Fruit fly (Drosophila melanogaster) whole organism, prepupa: Measurements from ENCODE around the gene Ca-beta.

Experiments used
- Blimp-1 ChIP-seq: fragments of 200-800 bp; sonication (Bioruptor generic); optimal IDR thresholded peaks from 3 replicates; lab custom pipeline; 2017; ENCODE audit warnings: missing biosample characterization, missing genetic modification characterization, mild to moderate bottlenecking, moderate library complexity, missing genetic modification reagents
- CG10631 ChIP-seq: fragments of 200-800 bp; sonication (Bioruptor generic); optimal IDR thresholded peaks from 2 replicates; lab custom pipeline; 2016; ENCODE audit warnings: missing biosample characterization, missing genetic modification characterization
- CG10669 ChIP-seq: fragments of 200-800 bp; sonication (Bioruptor generic); optimal IDR thresholded peaks from 3 replicates; lab custom pipeline; 2018; ENCODE audit warnings: missing biosample characterization, mild to moderate bottlenecking, missing genetic modification characterization, moderate library complexity
- CG11294 ChIP-seq: fragments of 200-800 bp; sonication (Bioruptor generic); IDR thresholded peaks from 2 replicates; pipeline ENCODE4 v1.3.6; 2022; ENCODE audit warnings: missing biosample characterization, missing genetic modification characterization
- CG11762 ChIP-seq: fragments of 200-800 bp; sonication (Bioruptor generic); optimal IDR thresholded peaks from 3 replicates; lab custom pipeline; 2016; ENCODE audit warnings: missing biosample characterization, missing genetic modification characterization; ENCODE audit not compliant: insufficient read depth
- CG11902 ChIP-seq: fragments of 200-800 bp; sonication (Bioruptor generic); optimal IDR thresholded peaks from 3 replicates; lab custom pipeline; 2016; ENCODE audit warnings: missing biosample characterization, missing genetic modification characterization
- CG15336 ChIP-seq: fragments of 200-800 bp; sonication (Bioruptor generic); IDR thresholded peaks from 2 replicates; pipeline ENCODE4 v1.3.6; 2022; ENCODE audit warnings: missing biosample characterization, missing genetic modification characterization
- CG1621 ChIP-seq: fragments of 200-800 bp; sonication (Bioruptor generic); optimal IDR thresholded peaks from 3 replicates; lab custom pipeline; 2018; ENCODE audit warnings: missing biosample characterization, mild to moderate bottlenecking, missing genetic modification characterization
- CG16779 ChIP-seq: fragments of 200-800 bp; sonication (Bioruptor generic); optimal IDR thresholded peaks from 3 replicates; lab custom pipeline; 2017; ENCODE audit warnings: missing biosample characterization, mild to moderate bottlenecking, missing genetic modification characterization
- CG34406 ChIP-seq: fragments of 200-800 bp; sonication (Bioruptor generic); optimal IDR thresholded peaks from 3 replicates; lab custom pipeline; 2016; ENCODE audit warnings: missing biosample characterization, missing genetic modification characterization
- CG3919 ChIP-seq: fragments of 200-800 bp; sonication (Bioruptor generic); optimal IDR thresholded peaks from 3 replicates; lab custom pipeline; 2016; ENCODE audit warnings: missing biosample characterization, missing genetic modification characterization
- CG4318 ChIP-seq: fragments of 200-800 bp; sonication (Bioruptor generic); optimal IDR thresholded peaks from 3 replicates; lab custom pipeline; 2017; ENCODE audit warnings: missing biosample characterization, mild to moderate bottlenecking, missing genetic modification characterization
- CG6276 ChIP-seq: fragments of 200-800 bp; sonication (Bioruptor generic); optimal IDR thresholded peaks from 2 replicates; lab custom pipeline; 2017; ENCODE audit warnings: missing biosample characterization, mild to moderate bottlenecking, missing genetic modification characterization
- CG6792 ChIP-seq: fragments of 200-800 bp; sonication (Bioruptor generic); optimal IDR thresholded peaks from 3 replicates; lab custom pipeline; 2016; ENCODE audit warnings: missing biosample characterization, missing genetic modification characterization
- CG6808 ChIP-seq: fragments of 200-800 bp; sonication (Bioruptor generic); optimal IDR thresholded peaks from 3 replicates; lab custom pipeline; 2017; ENCODE audit warnings: missing biosample characterization, missing genetic modification characterization, mild to moderate bottlenecking, moderate library complexity, missing genetic modification reagents
- CG6854 ChIP-seq: fragments of 200-800 bp; sonication (Bioruptor generic); optimal IDR thresholded peaks from 2 replicates; lab custom pipeline; 2017; ENCODE audit warnings: missing biosample characterization, mild to moderate bottlenecking, missing genetic modification characterization
- CG7368 ChIP-seq: fragments of 200-800 bp; sonication (Bioruptor generic); optimal IDR thresholded peaks from 3 replicates; lab custom pipeline; 2016; ENCODE audit warnings: missing biosample characterization, missing genetic modification characterization
- CG8119 ChIP-seq: fragments of 200-800 bp; sonication (Bioruptor generic); IDR thresholded peaks from 3 replicates; pipeline ENCODE4 v1.3.6; 2022; ENCODE audit warnings: missing biosample characterization, missing genetic modification characterization
- CG8319 ChIP-seq: fragments of 200-800 bp; sonication (Bioruptor generic); optimal IDR thresholded peaks from 3 replicates; lab custom pipeline; 2016; ENCODE audit warnings: missing biosample characterization, missing genetic modification characterization
- CG8632 ChIP-seq: fragments of 200-800 bp; sonication (Bioruptor generic); optimal IDR thresholded peaks from 3 replicates; lab custom pipeline; 2016; ENCODE audit warnings: missing biosample characterization, missing genetic modification characterization
- CG9139 ChIP-seq: fragments of 200-800 bp; sonication (Bioruptor generic); optimal IDR thresholded peaks from 3 replicates; lab custom pipeline; 2017; ENCODE audit warnings: missing biosample characterization, mild to moderate bottlenecking, missing genetic modification characterization
- Eip75B ChIP-seq: fragments of 200-800 bp; sonication (Bioruptor generic); optimal IDR thresholded peaks from 3 replicates; lab custom pipeline; 2016; ENCODE audit warnings: missing biosample characterization, missing genetic modification characterization
- Eip78C ChIP-seq: fragments of 200-800 bp; sonication (Bioruptor generic); peaks from one replicate; lab custom pipeline; 2016; ENCODE audit warnings: missing biosample characterization, missing genetic modification characterization
- Eip93F ChIP-seq: fragments of 200-800 bp; sonication (Bioruptor generic); optimal IDR thresholded peaks from 2 replicates; lab custom pipeline; 2016; ENCODE audit warnings: missing biosample characterization, mild to moderate bottlenecking, missing genetic modification characterization
- Ets96B ChIP-seq: fragments of 200-800 bp; optimal IDR thresholded peaks from 2 replicates; lab custom pipeline; 2019; ENCODE audit warnings: missing biosample characterization, mild to moderate bottlenecking, missing genetic modification characterization, moderate library complexity
- Hr38 ChIP-seq: sonication (Bioruptor generic); optimal IDR thresholded peaks from 2 replicates; lab custom pipeline; 2016; ENCODE audit warnings: missing biosample characterization, missing genetic modification characterization
- Lpt ChIP-seq: fragments of 200-800 bp; sonication (Bioruptor generic); optimal IDR thresholded peaks from 3 replicates; lab custom pipeline; 2016; ENCODE audit warnings: missing biosample characterization, missing genetic modification characterization
- Sox102F ChIP-seq: fragments of 200-800 bp; sonication (Bioruptor generic); optimal IDR thresholded peaks from 2 replicates; lab custom pipeline; 2016; ENCODE audit warnings: missing biosample characterization, mild to moderate bottlenecking, missing genetic modification characterization
- Sox14 ChIP-seq: fragments of 200-800 bp; sonication (Bioruptor generic); optimal IDR thresholded peaks from 3 replicates; lab custom pipeline; 2016; ENCODE audit warnings: missing biosample characterization, missing genetic modification characterization
- Sox15 ChIP-seq: fragments of 200-800 bp; sonication (Bioruptor generic); optimal IDR thresholded peaks from 3 replicates; lab custom pipeline; 2016; ENCODE audit warnings: missing biosample characterization, missing genetic modification characterization
- acj6 ChIP-seq: fragments of 200-800 bp; sonication (Bioruptor generic); optimal IDR thresholded peaks from 3 replicates; lab custom pipeline; 2016; ENCODE audit warnings: missing biosample characterization, missing genetic modification characterization
- dsx ChIP-seq: fragments of 200-800 bp; optimal IDR thresholded peaks from 3 replicates; lab custom pipeline; 2019; ENCODE audit warnings: missing biosample characterization, mild to moderate bottlenecking, missing genetic modification characterization, moderate library complexity; ENCODE audit not compliant: poor library complexity, severe bottlenecking
- eg ChIP-seq: fragments of 200-800 bp; sonication (Bioruptor generic); IDR thresholded peaks from 3 replicates; pipeline ENCODE4 v1.3.6; 2022; ENCODE audit warnings: missing biosample characterization, missing genetic modification characterization
- esn ChIP-seq: fragments of 200-800 bp; sonication (Bioruptor generic); optimal IDR thresholded peaks from 2 replicates; lab custom pipeline; 2016; ENCODE audit warnings: missing biosample characterization, mild to moderate bottlenecking, missing genetic modification characterization, moderate library complexity
- fd85E ChIP-seq: fragments of 200-800 bp; sonication (Bioruptor generic); optimal IDR thresholded peaks from 3 replicates; lab custom pipeline; 2016; ENCODE audit warnings: missing biosample characterization, missing genetic modification characterization
- fkh ChIP-seq: fragments of 200-800 bp; sonication (Bioruptor generic); optimal IDR thresholded peaks from 3 replicates; lab custom pipeline; 2017; ENCODE audit warnings: missing biosample characterization, mild to moderate bottlenecking, missing genetic modification characterization, moderate library complexity
- lz ChIP-seq: fragments of 200-800 bp; sonication (Bioruptor generic); optimal IDR thresholded peaks from 3 replicates; lab custom pipeline; 2016; ENCODE audit warnings: missing biosample characterization, missing genetic modification characterization
- net ChIP-seq: fragments of 200-800 bp; sonication (Bioruptor generic); optimal IDR thresholded peaks from 3 replicates; lab custom pipeline; 2016; ENCODE audit warnings: missing biosample characterization, missing genetic modification characterization
- pdm3 ChIP-seq: fragments of 200-800 bp; sonication (Bioruptor generic); optimal IDR thresholded peaks from 3 replicates; lab custom pipeline; 2016; ENCODE audit warnings: missing biosample characterization, missing genetic modification characterization
- spab ChIP-seq: fragments of 200-800 bp; sonication (Bioruptor generic); optimal IDR thresholded peaks from 2 replicates; lab custom pipeline; 2017; ENCODE audit warnings: missing biosample characterization, mild to moderate bottlenecking, missing genetic modification characterization, missing genetic modification reagents
- ss ChIP-seq, 2 experiments: fragments of 200-800 bp; sonication (Bioruptor generic); optimal IDR thresholded peaks; 2 replicates in 1 of 2; 3 replicates in 1 of 2; lab custom pipeline; 2017 to 2018; ENCODE audit warnings: mild to moderate bottlenecking in 2 of 2, missing biosample characterization in 2 of 2, missing genetic modification characterization in 2 of 2, moderate library complexity in 1 of 2
- svp ChIP-seq: fragments of 200-800 bp; sonication (Bioruptor generic); peaks from one replicate; lab custom pipeline; 2016; ENCODE audit warnings: missing biosample characterization, missing genetic modification characterization
- topi ChIP-seq: fragments of 200-800 bp; sonication (Bioruptor generic); optimal IDR thresholded peaks from 3 replicates; lab custom pipeline; 2016; ENCODE audit warnings: missing biosample characterization, missing genetic modification characterization
- vri ChIP-seq: fragments of 200-800 bp; sonication (Bioruptor generic); optimal IDR thresholded peaks from 3 replicates; lab custom pipeline; 2016; ENCODE audit warnings: missing biosample characterization, mild to moderate bottlenecking, missing genetic modification characterization

Gene Ca-beta

DNA sequence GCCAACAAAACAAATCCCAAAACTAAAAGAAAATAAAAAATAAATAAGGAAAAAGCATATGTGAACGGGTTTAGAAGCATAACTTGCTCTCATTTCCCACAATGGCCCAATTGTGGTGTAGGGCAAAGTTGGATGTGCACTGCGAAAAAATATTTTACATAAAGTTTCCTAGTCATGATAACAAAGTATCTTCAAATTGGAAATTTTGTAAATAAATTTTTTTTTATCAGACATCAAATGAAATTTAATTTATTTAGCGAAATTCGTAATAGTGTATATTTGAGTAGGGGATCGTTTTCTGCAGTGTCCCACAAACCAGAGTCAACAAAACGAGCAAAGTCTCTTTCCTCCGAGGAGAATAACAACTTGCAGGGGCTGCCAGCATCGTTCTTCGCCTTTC lies 19.2 kb downstream of the Ca-beta start (continued):
- TF ChIP-seq CG10669 (peak; percentile 86), CG10631 (GFP tag; lab: Kevin White, UChicago) (peak; percentile 90), pdm3 (GFP tag; lab: Kevin White, UChicago) (peak; percentile 86), acj6 (GFP tag; lab: Kevin White, UChicago) (peak; percentile 87), CG8319 (GFP tag; lab: Kevin White, UChicago) (peak; percentile 72), CG11902 (GFP tag; lab: Kevin White, UChicago) (peak; percentile 54), CG11762 (GFP tag; lab: Kevin White, UChicago) (peak; percentile 83), fd85E (GFP tag; lab: Kevin White, UChicago) (peak; percentile 55)

dm6 chr2L:11182610-11183243 lies 20.6 kb downstream of the Ca-beta start:
- TF ChIP-seq CG10669: no peak
- no peak for TF ChIP-seq CG16779 (tag; lab: Kevin White, UChicago)
- no peak for TF ChIP-seq ss (GFP tag; optimal IDR thresholded peaks at IDR 0.05; lab: Kevin White, UChicago)
- TF ChIP-seq CG6792: no peak
- TF ChIP-seq fkh: no peak
- no peak for TF ChIP-seq CG34406 (GFP tag; lab: Kevin White, UChicago)
- TF ChIP-seq CG8319 (GFP tag; lab: Kevin White, UChicago): no peak
- TF ChIP-seq Sox15 (GFP tag; lab: Kevin White, UChicago): no peak
- no peak for TF ChIP-seq CG3919
- TF ChIP-seq CG1621: peak; percentile 5
- no peak for TF ChIP-seq Eip75B (GFP tag; lab: Kevin White, UChicago)
- no peak for TF ChIP-seq Sox102F
- TF ChIP-seq dsx (GFP tag; lab: Kevin White, UChicago): peak; percentile 59
- peak; percentile 61 for TF ChIP-seq Eip78C (GFP tag; lab: Kevin White, UChicago)
- peak; percentile 31 for TF ChIP-seq CG6854 (GFP tag; lab: Kevin White, UChicago)
- no peak for TF ChIP-seq CG6276 (GFP tag; lab: Kevin White, UChicago)
- TF ChIP-seq Ets96B (tag; lab: Kevin White, UChicago): no peak
- TF ChIP-seq spab (GFP tag; lab: Kevin White, UChicago): no peak
- TF ChIP-seq lz (GFP tag; lab: Kevin White, UChicago): no peak
- TF ChIP-seq topi (GFP tag; lab: Kevin White, UChicago): no peak
- no peak for TF ChIP-seq CG11762 (GFP tag; lab: Kevin White, UChicago)
- TF ChIP-seq CG8119 (GFP tag; lab: Robert Waterston, UW): no peak
- TF ChIP-seq net (GFP tag; lab: Kevin White, UChicago): no peak
- TF ChIP-seq CG11294 (GFP tag; lab: Robert Waterston, UW): no peak
- no peak for TF ChIP-seq CG9139 (GFP tag; lab: Kevin White, UChicago)
- TF ChIP-seq CG11902 (GFP tag; lab: Kevin White, UChicago): no peak
- no peak for TF ChIP-seq CG8632 (GFP tag; lab: Kevin White, UChicago)
- TF ChIP-seq CG15336 (GFP tag; lab: Robert Waterston, UW): no peak

dm6 chr2L:11182148-11182593 lies 21.2 kb downstream of the Ca-beta start:
- peak; percentile 49 for TF ChIP-seq Eip75B (GFP tag; lab: Kevin White, UChicago)
- TF ChIP-seq CG8632 (GFP tag; lab: Kevin White, UChicago): peak; percentile 91
- peak; percentile 82 for TF ChIP-seq CG10669
- TF ChIP-seq CG8319 (GFP tag; lab: Kevin White, UChicago): peak; percentile 63
- peak; percentile 83 for TF ChIP-seq CG9139 (GFP tag; lab: Kevin White, UChicago)
- peak; percentile 32 for TF ChIP-seq CG4318
- peak; percentile 55 for TF ChIP-seq pdm3 (GFP tag; lab: Kevin White, UChicago)
- no peak for TF ChIP-seq CG11294 (GFP tag; lab: Robert Waterston, UW)
- no peak for TF ChIP-seq Hr38
- TF ChIP-seq CG11762 (GFP tag; lab: Kevin White, UChicago): peak; percentile 77
- peak; percentile 22 for TF ChIP-seq Lpt (GFP tag; lab: Kevin White, UChicago)
- TF ChIP-seq CG6792: peak; percentile 80
- peak; percentile 87 for TF ChIP-seq svp (GFP tag; lab: Kevin White, UChicago)
- peak; percentile 24 for TF ChIP-seq Sox14 (GFP tag; lab: Kevin White, UChicago)
- TF ChIP-seq CG1621: no peak
- TF ChIP-seq topi (GFP tag; lab: Kevin White, UChicago): peak; percentile 71
- no peak for TF ChIP-seq vri
- TF ChIP-seq Eip78C (GFP tag; lab: Kevin White, UChicago): peak; percentile 95
- peak; percentile 79 to 93 for TF ChIP-seq ss (GFP tag; optimal IDR thresholded peaks at IDR 0.05; lab: Kevin White, UChicago)
- TF ChIP-seq esn (GFP tag; lab: Kevin White, UChicago): peak; percentile 86
- TF ChIP-seq CG7368: peak; percentile 66
- TF ChIP-seq CG6808 (GFP tag; lab: Kevin White, UChicago): peak; percentile 90
- no peak for TF ChIP-seq eg (GFP tag; lab: Robert Waterston, UW)
- TF ChIP-seq acj6 (GFP tag; lab: Kevin White, UChicago): peak; percentile 81
- peak; percentile 75 for TF ChIP-seq Blimp-1 (GFP tag; lab: Kevin White, UChicago)
- TF ChIP-seq Eip93F (GFP tag; lab: Kevin White, UChicago): peak; percentile 40
